Worm (Caenorhabditis elegans): ENCODE data around the gene F41H10.12.
A peak's percentile ranks its signal among the peaks of the same experiment; 100 is the strongest.

F41H10.12 gene

DNA sequence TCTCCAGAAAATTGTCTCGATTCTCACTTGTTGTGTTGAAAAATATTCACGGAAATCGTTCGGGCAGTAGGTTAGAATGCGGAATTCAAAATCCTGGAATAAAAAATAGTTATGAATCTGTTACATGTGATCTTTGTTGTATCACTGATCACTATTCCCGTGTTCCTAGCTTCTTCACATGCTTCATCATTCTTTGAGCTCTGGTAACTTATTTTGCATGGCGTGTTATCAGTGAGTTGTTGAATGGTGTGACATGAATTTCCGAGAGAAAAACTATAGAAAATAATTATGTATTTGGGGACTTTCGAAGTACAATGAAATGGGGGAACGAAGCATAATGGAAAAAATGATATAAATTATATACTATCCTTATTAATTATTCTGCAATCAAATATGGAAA, 8.4 kb downstream of the F41H10.12 start:
- TF ChIP-seq pqm-1 (tag; optimal IDR thresholded peaks at IDR 0.05), result no peak
- no peak for TF ChIP-seq fkh-10 (GFP tag; optimal IDR thresholded peaks at IDR 0.05)
- TF ChIP-seq ceh-18 (tag; optimal IDR thresholded peaks at IDR 0.05), result no peak
- TF ChIP-seq C08G9.2 (tag; optimal IDR thresholded peaks at IDR 0.05), result no peak

DNA sequence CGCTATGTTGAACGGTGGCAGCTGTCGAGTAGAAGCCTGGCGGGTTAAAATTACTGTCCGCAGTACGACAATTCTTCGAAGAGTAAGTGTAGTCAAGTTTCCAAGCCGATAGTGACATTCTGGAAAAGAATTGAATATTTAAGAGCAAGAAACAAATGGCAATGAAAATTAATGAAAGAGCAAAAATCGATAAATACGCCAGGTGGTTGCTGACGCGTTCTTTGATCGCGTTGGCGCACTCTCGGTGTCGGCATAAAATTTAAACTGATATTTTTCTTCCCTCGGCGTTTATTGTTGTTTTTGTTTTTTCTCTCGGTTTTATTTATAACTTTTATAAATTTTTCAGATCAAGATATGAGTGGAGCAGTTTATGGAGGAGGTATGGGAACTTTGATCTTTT, 9.6 kb downstream of the F41H10.12 start, which contains the start of the genes perm-3 and swsn-6:
Gene perm-3, minus strand, starts transcription at position 118 of the 400 bp plus-strand sequence.
Gene swsn-6, plus strand, starts transcription at position 347 of the 400 bp plus-strand sequence.
- TF ChIP-seq sox-2 (GFP tag; IDR thresholded peaks at IDR 0.05), result no peak
- TF ChIP-seq tbx-7 (tag; optimal IDR thresholded peaks at IDR 0.05), result no peak
- peak; percentile 46 for TF ChIP-seq unc-42 (tag; optimal IDR thresholded peaks at IDR 0.05)
- peak; percentile 22 for TF ChIP-seq ceh-30 (tag; optimal IDR thresholded peaks at IDR 0.05)
- peak; percentile 19 for TF ChIP-seq ceh-14 (tag; optimal IDR thresholded peaks at IDR 0.05)
- no peak for TF ChIP-seq Y22D7AL.16 (tag; optimal IDR thresholded peaks at IDR 0.05)
- TF ChIP-seq hlh-30 (tag; optimal IDR thresholded peaks at IDR 0.05; ENCODE audit: insufficient read depth), result no peak
- TF ChIP-seq pha-4 (tag; optimal IDR thresholded peaks at IDR 0.05), result no peak
- TF ChIP-seq elt-2 (tag; optimal IDR thresholded peaks at IDR 0.05), result peak; percentile 41
- TF ChIP-seq nfya-1 (tag; optimal IDR thresholded peaks at IDR 0.05), result peak; percentile 35
- peak; percentile 9 for TF ChIP-seq unc-86 (tag; optimal IDR thresholded peaks at IDR 0.05)
- peak; percentile 19 for TF ChIP-seq ceh-18 (tag; optimal IDR thresholded peaks at IDR 0.05)
- TF ChIP-seq ceh-31 (tag; optimal IDR thresholded peaks at IDR 0.05), result peak; percentile 30
- peak; percentile 41 for TF ChIP-seq ceh-34 (tag; optimal IDR thresholded peaks at IDR 0.05)
- TF ChIP-seq K09A11.1 (tag; optimal IDR thresholded peaks at IDR 0.05; ENCODE audit: insufficient read depth), result peak; percentile 41
- TF ChIP-seq mec-3 (tag; optimal IDR thresholded peaks at IDR 0.05; ENCODE audit: borderline replicate concordance), result no peak
- peak; percentile 30 for TF ChIP-seq tbx-2 (tag; optimal IDR thresholded peaks at IDR 0.05)
- TF ChIP-seq ceh-48 (tag; optimal IDR thresholded peaks at IDR 0.05), result peak; percentile 91

DNA sequence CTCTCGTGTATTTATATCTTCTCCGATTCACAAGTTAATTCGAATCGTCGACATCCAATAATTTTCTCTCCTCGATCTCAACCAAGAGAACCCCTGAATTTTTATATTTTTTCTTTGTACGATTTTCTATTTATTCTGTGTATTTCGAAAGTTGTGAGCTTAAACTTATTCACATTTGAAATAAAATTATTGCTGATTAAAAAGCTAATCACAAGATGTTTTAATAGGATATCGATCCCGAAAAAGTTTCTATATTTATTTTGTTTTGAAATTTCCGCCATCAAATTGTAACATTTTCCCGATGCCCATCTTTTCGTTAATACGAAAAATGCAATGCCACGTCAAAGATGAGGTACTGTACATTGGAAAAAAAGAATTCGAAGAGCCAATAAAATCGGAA, 11.6 kb downstream of the F41H10.12 start, which contains the start of gene ZK616.3:
Gene ZK616.3, plus strand, starts transcription at position 301 of the 400 bp plus-strand sequence.
- TF ChIP-seq unc-3 (GFP tag; conservative IDR thresholded peaks at IDR 0.05) (no peak), unc-3 (tag; optimal IDR thresholded peaks at IDR 0.05) (no peak), unc-42 (tag; optimal IDR thresholded peaks at IDR 0.05) (no peak), che-1 (tag; optimal IDR thresholded peaks at IDR 0.05) (no peak), ceh-24 (tag; optimal IDR thresholded peaks at IDR 0.05) (no peak), K09A11.1 (tag; optimal IDR thresholded peaks at IDR 0.05; ENCODE audit: insufficient read depth) (no peak), ets-4 (tag; optimal IDR thresholded peaks at IDR 0.05) (no peak), tbx-7 (tag; optimal IDR thresholded peaks at IDR 0.05) (no peak), pat-9 (tag; optimal IDR thresholded peaks at IDR 0.05) (no peak), ceh-48 (tag; optimal IDR thresholded peaks at IDR 0.05) (no peak)

DNA sequence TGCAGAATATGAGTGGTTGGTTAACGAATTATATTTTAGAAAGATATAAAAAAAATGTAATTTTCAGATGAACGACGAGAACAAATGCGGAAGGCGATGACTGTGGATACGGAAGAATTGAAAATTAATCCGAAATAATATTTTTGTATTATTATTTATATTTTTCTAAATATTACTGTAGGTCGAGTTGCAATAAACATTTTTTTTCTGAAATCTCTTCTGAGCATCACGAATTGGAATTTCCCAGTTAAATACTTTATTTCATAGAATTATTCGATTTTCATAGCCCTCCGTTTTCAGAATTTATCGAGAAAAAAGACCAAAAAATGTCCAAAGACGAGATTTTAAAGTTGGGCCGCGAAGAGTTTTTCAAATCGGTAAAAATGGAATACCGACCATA, 12.4 kb downstream of the F41H10.12 start, which contains the start of gene ZK616.2:
Gene ZK616.2, plus strand, starts transcription at position 301 of the 400 bp plus-strand sequence.
- no peak for TF ChIP-seq hlh-8 (tag; optimal IDR thresholded peaks at IDR 0.05)

DNA sequence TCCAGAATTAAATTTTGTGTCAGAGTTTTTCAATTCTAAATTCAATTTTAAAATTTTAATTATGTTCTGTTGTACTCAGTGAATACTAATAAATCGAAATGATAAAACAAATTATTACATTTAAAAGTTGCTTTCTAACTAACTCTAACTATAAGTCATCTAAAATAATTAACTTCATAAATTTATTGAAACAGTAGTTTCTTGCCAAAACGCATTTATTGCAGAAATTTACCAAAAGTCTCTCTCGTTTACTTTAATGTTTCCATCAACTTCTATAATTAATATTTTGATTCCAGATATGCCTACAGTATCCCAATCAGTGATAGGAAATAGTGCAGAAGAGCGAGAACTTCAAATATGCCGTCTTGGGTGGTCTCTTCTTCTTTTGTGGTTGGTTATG, 15.5 kb downstream of the F41H10.12 start, which contains the start of gene ZK616.1:
Gene ZK616.1, plus strand, starts transcription at position 301 of the 400 bp plus-strand sequence.
- no peak for TF ChIP-seq lim-6 (tag; optimal IDR thresholded peaks at IDR 0.05)
- TF ChIP-seq hlh-13 (GFP tag; optimal IDR thresholded peaks at IDR 0.05), result no peak
- no peak for TF ChIP-seq ref-2 (tag; optimal IDR thresholded peaks at IDR 0.05)
- TF ChIP-seq hlh-15 (tag; optimal IDR thresholded peaks at IDR 0.05), result no peak
- no peak for TF ChIP-seq ceh-48 (tag; optimal IDR thresholded peaks at IDR 0.05)
- no peak for TF ChIP-seq gmeb-2 (tag; optimal IDR thresholded peaks at IDR 0.05)
- no peak for TF ChIP-seq pag-3 (tag; optimal IDR thresholded peaks at IDR 0.05; ENCODE audit: borderline replicate concordance)
- TF ChIP-seq mec-3 (tag; optimal IDR thresholded peaks at IDR 0.05; ENCODE audit: borderline replicate concordance), result no peak
- TF ChIP-seq npax-4 (tag; optimal IDR thresholded peaks at IDR 0.05), result no peak
- no peak for TF ChIP-seq elt-4 (tag; optimal IDR thresholded peaks at IDR 0.05)
- TF ChIP-seq K02D7.2 (tag; optimal IDR thresholded peaks at IDR 0.05), result no peak
- TF ChIP-seq ceh-31 (tag; optimal IDR thresholded peaks at IDR 0.05), result no peak
- TF ChIP-seq odd-2 (tag; optimal IDR thresholded peaks at IDR 0.05), result no peak
- no peak for TF ChIP-seq F13H6.1 (tag; optimal IDR thresholded peaks at IDR 0.05)
- TF ChIP-seq ceh-2 (tag; optimal IDR thresholded peaks at IDR 0.05), result no peak
- no peak for TF ChIP-seq K09A11.1 (tag; optimal IDR thresholded peaks at IDR 0.05; ENCODE audit: insufficient read depth)
- no peak for TF ChIP-seq nfya-1 (tag; optimal IDR thresholded peaks at IDR 0.05)
- TF ChIP-seq fax-1 (tag; optimal IDR thresholded peaks at IDR 0.05), result no peak
